Fruit fly (Drosophila melanogaster) whole organism, embryonic: ENCODE results near the gene Rabex-5.
A peak's percentile ranks its signal among the peaks of the same experiment; 100 is the strongest.

ENCODE experiments used
- Atf3 ChIP-seq: fragments of 200-800 bp; sonication (Bioruptor generic); optimal IDR thresholded peaks from 3 replicates; lab custom pipeline; 2016; ENCODE audit warnings: missing biosample characterization, missing genetic modification characterization
- CG10267 ChIP-seq: fragments of 200-800 bp; sonication (Bioruptor generic); optimal IDR thresholded peaks from 2 replicates; lab custom pipeline; 2018; ENCODE audit warnings: missing biosample characterization, mild to moderate bottlenecking, missing genetic modification characterization, moderate library complexity
- CG10462 ChIP-seq: fragments of 200-800 bp; sonication (Bioruptor generic); optimal IDR thresholded peaks from 2 replicates; lab custom pipeline; 2016; ENCODE audit warnings: missing biosample characterization, missing genetic modification characterization
- CG11560 ChIP-seq: fragments of 200-800 bp; sonication (Bioruptor generic); IDR thresholded peaks from 3 replicates; pipeline ENCODE4 v1.3.6; 2022; ENCODE audit warnings: missing biosample characterization, missing genetic modification characterization
- CG11695 ChIP-seq: fragments of 200-800 bp; sonication (Bioruptor generic); IDR thresholded peaks from 3 replicates; pipeline ENCODE4 v1.3.6; 2022; ENCODE audit warnings: missing biosample characterization, missing genetic modification characterization
- CG12769 ChIP-seq: fragments of 200-800 bp; sonication (Bioruptor generic); optimal IDR thresholded peaks from 2 replicates; lab custom pipeline; 2019; ENCODE audit warnings: missing biosample characterization, mild to moderate bottlenecking, missing genetic modification characterization, moderate library complexity
- CG14860 ChIP-seq: fragments of 200-800 bp; sonication (Bioruptor generic); IDR thresholded peaks from 3 replicates; pipeline ENCODE4 v1.3.6; 2022; ENCODE audit warnings: missing biosample characterization, missing genetic modification characterization; ENCODE audit not compliant: partially characterized antibody
- CG17385 ChIP-seq: fragments of 200-800 bp; sonication (Bioruptor generic); optimal IDR thresholded peaks from 3 replicates; lab custom pipeline; 2018; ENCODE audit warnings: missing biosample characterization, mild to moderate bottlenecking, missing genetic modification characterization
- CG17568 ChIP-seq: fragments of 200-800 bp; sonication (Bioruptor generic); optimal IDR thresholded peaks from 2 replicates; lab custom pipeline; 2018; ENCODE audit warnings: missing biosample characterization, mild to moderate bottlenecking, missing genetic modification characterization, moderate library complexity
- CG18262 ChIP-seq: fragments of 200-800 bp; optimal IDR thresholded peaks from 3 replicates; lab custom pipeline; 2019; ENCODE audit warnings: missing biosample characterization, mild to moderate bottlenecking, missing genetic modification characterization, moderate library complexity
- CG1832 ChIP-seq: fragments of 200-800 bp; sonication (Bioruptor generic); optimal IDR thresholded peaks from 2 replicates; lab custom pipeline; 2017; ENCODE audit warnings: missing biosample characterization, mild to moderate bottlenecking, missing genetic modification characterization, inconsistent platforms
- CG18476 ChIP-seq: fragments of 200-800 bp; sonication (Bioruptor generic); optimal IDR thresholded peaks from 2 replicates; lab custom pipeline; 2016; ENCODE audit warnings: missing biosample characterization, mild to moderate bottlenecking, missing genetic modification characterization
- CG3281 ChIP-seq: fragments of 200-800 bp; sonication (Bioruptor generic); optimal IDR thresholded peaks from 3 replicates; lab custom pipeline; 2017; ENCODE audit warnings: missing biosample characterization, mild to moderate bottlenecking, missing genetic modification characterization
- CG3847 ChIP-seq: fragments of 200-800 bp; sonication (Bioruptor generic); IDR thresholded peaks from 2 replicates; pipeline ENCODE4 v1.3.6; 2022; ENCODE audit warnings: missing biosample characterization, missing genetic modification characterization
- CG4617 ChIP-seq: fragments of 200-800 bp; sonication (Bioruptor generic); optimal IDR thresholded peaks from 3 replicates; lab custom pipeline; 2016; ENCODE audit warnings: missing biosample characterization, missing genetic modification characterization, borderline replicate concordance
- CG5180 ChIP-seq: fragments of 200-800 bp; sonication (Bioruptor generic); optimal IDR thresholded peaks from 3 replicates; lab custom pipeline; 2017; ENCODE audit warnings: missing biosample characterization, missing genetic modification characterization, mild to moderate bottlenecking, moderate library complexity, missing genetic modification reagents
- CG7271 ChIP-seq: fragments of 200-800 bp; sonication (Bioruptor generic); optimal IDR thresholded peaks from 2 replicates; lab custom pipeline; 2018; ENCODE audit warnings: missing biosample characterization, mild to moderate bottlenecking, missing genetic modification characterization, moderate library complexity
- CG9215 ChIP-seq: fragments of 200-800 bp; sonication (Bioruptor generic); IDR thresholded peaks from 2 replicates; pipeline ENCODE4 v1.3.6; 2022; ENCODE audit warnings: missing biosample characterization, missing genetic modification characterization
- CG9817 ChIP-seq: fragments of 200-800 bp; sonication (Bioruptor generic); optimal IDR thresholded peaks from 2 replicates; lab custom pipeline; 2018; ENCODE audit warnings: missing biosample characterization, mild to moderate bottlenecking, missing genetic modification characterization, moderate library complexity
- CG9876 ChIP-seq: fragments of 200-800 bp; sonication (Bioruptor generic); optimal IDR thresholded peaks from 2 replicates; lab custom pipeline; 2016; ENCODE audit warnings: missing biosample characterization, missing genetic modification characterization
- ERR ChIP-seq: fragments of 200-800 bp; sonication (Bioruptor generic); optimal IDR thresholded peaks from 2 replicates; lab custom pipeline; 2016; ENCODE audit warnings: missing biosample characterization, missing genetic modification characterization
- GATAe ChIP-seq: fragments of 200-800 bp; sonication (Bioruptor generic); conservative IDR thresholded peaks from 2 replicates; pipeline ENCODE4 v1.3.6; 2022; ENCODE audit warnings: missing biosample characterization, missing genetic modification characterization
- H2.0 ChIP-seq: fragments of 200-800 bp; sonication (Bioruptor generic); IDR thresholded peaks from 2 replicates; pipeline ENCODE4 v1.3.6; 2022; ENCODE audit warnings: missing biosample characterization, missing genetic modification characterization
- HLH54F ChIP-seq: fragments of 200-800 bp; sonication (Bioruptor generic); optimal IDR thresholded peaks from 3 replicates; lab custom pipeline; 2016; ENCODE audit warnings: missing biosample characterization, missing genetic modification characterization
- Lhr ChIP-seq: fragments of 200-800 bp; sonication (Bioruptor generic); optimal IDR thresholded peaks from 3 replicates; lab custom pipeline; 2017; ENCODE audit warnings: mild to moderate bottlenecking, missing biosample characterization, missing genetic modification reagents, missing genetic modification characterization
- Lim3 ChIP-seq: fragments of 200-800 bp; sonication (Bioruptor generic); IDR thresholded peaks from 2 replicates; pipeline ENCODE4 v1.3.6; 2022; ENCODE audit warnings: missing biosample characterization, missing genetic modification characterization
- Sox102F ChIP-seq: fragments of 200-800 bp; sonication (Bioruptor generic); optimal IDR thresholded peaks from 2 replicates; lab custom pipeline; 2018; ENCODE audit warnings: missing biosample characterization, mild to moderate bottlenecking, missing genetic modification characterization, moderate library complexity
- Tbp ChIP-seq: fragments of >200 bp; optimal IDR thresholded peaks from 2 replicates; lab custom pipeline; 2018; ENCODE audit warnings: missing biosample characterization, missing genetic modification characterization
- al ChIP-seq: fragments of 200-800 bp; sonication (Bioruptor generic); IDR thresholded peaks from 2 replicates; pipeline ENCODE4 v1.3.6; 2022; ENCODE audit warnings: missing biosample characterization, missing genetic modification characterization
- aop ChIP-seq: fragments of 200-800 bp; sonication (Bioruptor generic); IDR thresholded peaks from 2 replicates; pipeline ENCODE4 v1.3.6; 2022; ENCODE audit warnings: missing biosample characterization, missing genetic modification characterization
- ara ChIP-seq: fragments of 200-800 bp; sonication (Bioruptor generic); IDR thresholded peaks from 2 replicates; pipeline ENCODE4 v1.3.6; 2022; ENCODE audit warnings: missing biosample characterization, missing genetic modification characterization
- ash1 ChIP-seq: fragments of 200-800 bp; sonication (Bioruptor generic); optimal IDR thresholded peaks from 2 replicates; lab custom pipeline; 2018; ENCODE audit warnings: missing biosample characterization, mild to moderate bottlenecking, missing genetic modification characterization
- ato ChIP-seq: fragments of 200-800 bp; sonication (Bioruptor generic); IDR thresholded peaks from 2 replicates; pipeline ENCODE4 v1.3.6; 2022; ENCODE audit warnings: missing biosample characterization, missing genetic modification characterization; ENCODE audit not compliant: partially characterized antibody
- br ChIP-seq: fragments of >200 bp; optimal IDR thresholded peaks from 2 replicates; lab custom pipeline; 2017
- chn ChIP-seq: fragments of 200-800 bp; sonication (Bioruptor generic); optimal IDR thresholded peaks from 2 replicates; lab custom pipeline; 2016; ENCODE audit warnings: missing biosample characterization, missing genetic modification characterization
- cwo ChIP-seq: fragments of 200-800 bp; sonication (Bioruptor generic); optimal IDR thresholded peaks from 3 replicates; lab custom pipeline; 2017; ENCODE audit warnings: missing biosample characterization, missing genetic modification characterization, mild to moderate bottlenecking, moderate library complexity, missing genetic modification reagents
- emc ChIP-seq: fragments of 200-800 bp; sonication (Bioruptor generic); optimal IDR thresholded peaks from 2 replicates; lab custom pipeline; 2016; ENCODE audit warnings: missing biosample characterization, missing genetic modification characterization
- eve ChIP-seq, 2 experiments: fragments of >200 bp; optimal IDR thresholded peaks; 2 replicates each; lab custom pipeline; 2017; ENCODE audit warnings: missing biosample characterization in 2 of 2, missing genetic modification characterization in 2 of 2
- fd96Cb ChIP-seq: fragments of 200-800 bp; sonication (Bioruptor generic); optimal IDR thresholded peaks from 2 replicates; lab custom pipeline; 2018; ENCODE audit warnings: missing biosample characterization, mild to moderate bottlenecking, missing genetic modification characterization, moderate library complexity
- grn ChIP-seq: fragments of 200-800 bp; sonication (Bioruptor generic); optimal IDR thresholded peaks from 3 replicates; lab custom pipeline; 2017; ENCODE audit warnings: missing biosample characterization, missing genetic modification characterization
- klu ChIP-seq: fragments of 200-800 bp; sonication (Bioruptor generic); IDR thresholded peaks from 2 replicates; pipeline ENCODE4 v1.3.6; 2022; ENCODE audit warnings: missing biosample characterization, missing genetic modification characterization
- lbe ChIP-seq: fragments of 200-800 bp; sonication (Bioruptor generic); optimal IDR thresholded peaks from 2 replicates; lab custom pipeline; 2016; ENCODE audit warnings: missing biosample characterization, mild to moderate bottlenecking, missing genetic modification characterization
- mirr ChIP-seq: fragments of 200-800 bp; sonication (Bioruptor generic); optimal IDR thresholded peaks from 3 replicates; lab custom pipeline; 2018; ENCODE audit warnings: missing biosample characterization, mild to moderate bottlenecking, missing genetic modification characterization
- mld ChIP-seq: fragments of 200-800 bp; sonication (Bioruptor generic); IDR thresholded peaks from 3 replicates; pipeline ENCODE4 v1.3.6; 2022; ENCODE audit warnings: missing biosample characterization, missing genetic modification characterization; ENCODE audit not compliant: partially characterized antibody
- nerfin-1 ChIP-seq: fragments of 200-800 bp; sonication (Bioruptor generic); optimal IDR thresholded peaks from 3 replicates; lab custom pipeline; 2019; ENCODE audit warnings: missing biosample characterization, mild to moderate bottlenecking, missing genetic modification characterization, moderate library complexity
- otp ChIP-seq: fragments of 200-800 bp; sonication (Bioruptor generic); IDR thresholded peaks from 3 replicates; pipeline ENCODE4, ENCODE4 v1.3.6; 2022; ENCODE audit warnings: missing biosample characterization, missing genetic modification characterization
- pho ChIP-seq: fragments of 200-800 bp; sonication (Bioruptor generic); optimal IDR thresholded peaks from 2 replicates; lab custom pipeline; 2016; ENCODE audit warnings: missing biosample characterization, missing genetic modification characterization
- pzg ChIP-seq: fragments of 200-800 bp; sonication (Bioruptor generic); optimal IDR thresholded peaks from 3 replicates; lab custom pipeline; 2018; ENCODE audit warnings: missing biosample characterization, mild to moderate bottlenecking, missing genetic modification characterization, moderate library complexity
- run ChIP-seq: fragments of 200-800 bp; sonication (Bioruptor generic); optimal IDR thresholded peaks from 3 replicates; lab custom pipeline; 2018; ENCODE audit warnings: missing biosample characterization, mild to moderate bottlenecking, missing genetic modification characterization
- sqz ChIP-seq: fragments of 200-800 bp; sonication (Bioruptor generic); optimal IDR thresholded peaks from 3 replicates; lab custom pipeline; 2018; ENCODE audit warnings: missing biosample characterization, mild to moderate bottlenecking, missing genetic modification characterization
- twi ChIP-seq: fragments of 200-800 bp; optimal IDR thresholded peaks from 2 replicates; lab custom pipeline; 2019; ENCODE audit warnings: missing biosample characterization, mild to moderate bottlenecking, missing genetic modification characterization, moderate library complexity
- unpg ChIP-seq: fragments of 200-800 bp; sonication (Bioruptor generic); optimal IDR thresholded peaks from 3 replicates; lab custom pipeline; 2018; ENCODE audit warnings: missing biosample characterization, mild to moderate bottlenecking, missing genetic modification characterization, moderate library complexity

Gene Rabex-5

dm6 chr3L:1335428-1335764 is 39.7 kb downstream of the Rabex-5 start (continued):
- no peak for TF ChIP-seq run
- no peak for TF ChIP-seq CG17568 (GFP tag; lab: Kevin White, UChicago)
- TF ChIP-seq Tbp (GFP tag; lab: Kevin White, UChicago): no peak
- peak; percentile 43 for TF ChIP-seq lbe (GFP tag; lab: Kevin White, UChicago)
- no peak for TF ChIP-seq CG5180
- TF ChIP-seq CG14860 (GFP tag; lab: Robert Waterston, UW): no peak
- no peak for TF ChIP-seq Lhr (GFP tag; lab: Kevin White, UChicago)
- peak; percentile 33 for TF ChIP-seq pho
- peak; percentile 7 for TF ChIP-seq CG18262
- no peak for TF ChIP-seq br (lab: Kevin White, UChicago)
- TF ChIP-seq mirr (GFP tag; lab: Kevin White, UChicago): no peak
- no peak for TF ChIP-seq CG18476 (GFP tag; lab: Kevin White, UChicago)
- no peak for TF ChIP-seq pzg (GFP tag; lab: Kevin White, UChicago)
- TF ChIP-seq Lim3 (GFP tag; lab: Robert Waterston, UW): 0 out of 2 replicates have a peak, but pooled peaks have one; percentile 17
- peak; percentile 43 for TF ChIP-seq unpg (GFP tag; lab: Kevin White, UChicago)
- no peak for TF ChIP-seq ERR (GFP tag; lab: Kevin White, UChicago)
- no peak for TF ChIP-seq CG9215 (GFP tag; lab: Robert Waterston, UW)
- TF ChIP-seq Atf3 (GFP tag; lab: Kevin White, UChicago): no peak
- TF ChIP-seq ash1 (GFP tag; lab: Kevin White, UChicago): no peak
- TF ChIP-seq CG3281 (GFP tag; lab: Kevin White, UChicago): peak; percentile 19
- no peak for TF ChIP-seq fd96Cb (tag; lab: Kevin White, UChicago)
- TF ChIP-seq ara (GFP tag; lab: Robert Waterston, UW): no peak
- TF ChIP-seq CG12769 (tag; lab: Kevin White, UChicago): peak; percentile 58
- TF ChIP-seq cwo (GFP tag; lab: Kevin White, UChicago): peak; percentile 25
- TF ChIP-seq H2.0 (GFP tag; lab: Robert Waterston, UW): peak; percentile 55
- no peak for TF ChIP-seq grn
- peak; percentile 61 for TF ChIP-seq al (GFP tag; lab: Robert Waterston, UW)
- 0 out of 3 replicates have a peak, but pooled peaks have one; percentile 33 for TF ChIP-seq CG11695 (GFP tag; lab: Robert Waterston, UW)
- TF ChIP-seq Sox102F: peak; percentile 19
- TF ChIP-seq CG9817 (tag; lab: Kevin White, UChicago): peak; percentile 15
- TF ChIP-seq CG1832 (GFP tag; lab: Kevin White, UChicago): no peak
- TF ChIP-seq CG17385 (GFP tag; lab: Kevin White, UChicago): peak; percentile 29
- no peak for TF ChIP-seq klu (GFP tag; lab: Robert Waterston, UW)
- no peak for TF ChIP-seq GATAe
- TF ChIP-seq CG10267 (tag; lab: Kevin White, UChicago): peak; percentile 4
- TF ChIP-seq sqz (GFP tag; lab: Kevin White, UChicago): no peak
- TF ChIP-seq CG9876 (GFP tag; lab: Kevin White, UChicago): no peak
- peak; percentile 6 for TF ChIP-seq CG10462 (GFP tag; lab: Kevin White, UChicago)
- TF ChIP-seq nerfin-1 (tag; lab: Kevin White, UChicago): peak; percentile 56
- TF ChIP-seq aop: no peak
- no peak for TF ChIP-seq twi
- TF ChIP-seq mld (GFP tag; lab: Robert Waterston, UW): no peak
- TF ChIP-seq CG11560 (tag; lab: Robert Waterston, UW): no peak
- TF ChIP-seq otp (GFP tag; lab: Robert Waterston, UW): no peak
- no peak for TF ChIP-seq HLH54F (GFP tag; lab: Kevin White, UChicago)
- TF ChIP-seq eve (GFP tag; optimal IDR thresholded peaks at IDR 0.05; lab: Kevin White, UChicago): no peak
- TF ChIP-seq chn: no peak
- no peak for TF ChIP-seq emc (GFP tag; lab: Kevin White, UChicago)
- TF ChIP-seq CG7271 (tag; lab: Kevin White, UChicago): no peak
- no peak for TF ChIP-seq CG4617 (GFP tag; lab: Kevin White, UChicago)
- no peak for TF ChIP-seq CG3847 (GFP tag; lab: Robert Waterston, UW)
- TF ChIP-seq ato (GFP tag; lab: Robert Waterston, UW): no peak
